Fruit fly (Drosophila melanogaster) whole organism, embryonic: ENCODE data around the gene H2.0.

Experiments
- ATbp ChIP-seq: fragments of 200-800 bp; sonication (Bioruptor generic); optimal IDR thresholded peaks from 2 replicates; lab custom pipeline; 2017; ENCODE audit warnings: missing biosample characterization, mild to moderate bottlenecking, missing genetic modification characterization, missing genetic modification reagents
- Atf6 ChIP-seq: fragments of 200-800 bp; sonication (Bioruptor generic); IDR thresholded peaks from 2 replicates; pipeline ENCODE4 v1.3.6; 2022; ENCODE audit warnings: missing biosample characterization, missing genetic modification characterization
- Bgb ChIP-seq: fragments of 200-800 bp; sonication (Bioruptor generic); IDR thresholded peaks from 2 replicates; pipeline ENCODE4 v1.3.6; 2022; ENCODE audit warnings: missing biosample characterization, missing genetic modification characterization; ENCODE audit not compliant: partially characterized antibody
- BtbVII ChIP-seq: fragments of 200-800 bp; sonication (Bioruptor generic); optimal IDR thresholded peaks from 3 replicates; lab custom pipeline; 2017; ENCODE audit warnings: missing biosample characterization, mild to moderate bottlenecking, missing genetic modification characterization
- CG10959 ChIP-seq: fragments of 200-800 bp; sonication (Bioruptor generic); IDR thresholded peaks from 2 replicates; pipeline ENCODE4 v1.3.6; 2022; ENCODE audit warnings: missing biosample characterization, missing genetic modification characterization
- CG10979 ChIP-seq: fragments of 200-800 bp; sonication (Bioruptor generic); optimal IDR thresholded peaks from 2 replicates; lab custom pipeline; 2018; ENCODE audit warnings: missing biosample characterization, mild to moderate bottlenecking, missing genetic modification characterization, moderate library complexity
- CG11456 ChIP-seq: fragments of 200-800 bp; sonication (Bioruptor generic); IDR thresholded peaks from 3 replicates; pipeline ENCODE4 v1.3.6; 2022; ENCODE audit warnings: missing biosample characterization, missing genetic modification characterization
- CG12104 ChIP-seq: fragments of 200-800 bp; sonication (Bioruptor generic); optimal IDR thresholded peaks from 3 replicates; lab custom pipeline; 2016; ENCODE audit warnings: missing biosample characterization, missing genetic modification characterization
- CG17385 ChIP-seq: fragments of 200-800 bp; sonication (Bioruptor generic); optimal IDR thresholded peaks from 3 replicates; lab custom pipeline; 2018; ENCODE audit warnings: missing biosample characterization, mild to moderate bottlenecking, missing genetic modification characterization
- CG31365 ChIP-seq: fragments of 200-800 bp; sonication (Bioruptor generic); optimal IDR thresholded peaks from 2 replicates; lab custom pipeline; 2018; ENCODE audit warnings: missing biosample characterization, mild to moderate bottlenecking, missing genetic modification characterization
- CG34376 ChIP-seq: fragments of 200-800 bp; sonication (Bioruptor generic); optimal IDR thresholded peaks from 2 replicates; lab custom pipeline; 2018; ENCODE audit warnings: missing biosample characterization, mild to moderate bottlenecking, missing genetic modification characterization
- CG3847 ChIP-seq: fragments of 200-800 bp; sonication (Bioruptor generic); IDR thresholded peaks from 2 replicates; pipeline ENCODE4 v1.3.6; 2022; ENCODE audit warnings: missing biosample characterization, missing genetic modification characterization
- CG4282 ChIP-seq: fragments of 200-800 bp; sonication (Bioruptor generic); optimal IDR thresholded peaks from 2 replicates; lab custom pipeline; 2016; ENCODE audit warnings: missing biosample characterization, missing genetic modification characterization
- CG4328 ChIP-seq: fragments of 200-800 bp; sonication (Bioruptor generic); optimal IDR thresholded peaks from 3 replicates; lab custom pipeline; 2017; ENCODE audit warnings: missing biosample characterization, missing genetic modification reagents, missing genetic modification characterization
- CG4424 ChIP-seq: fragments of 200-800 bp; sonication (Bioruptor generic); optimal IDR thresholded peaks from 3 replicates; lab custom pipeline; 2016; ENCODE audit warnings: missing biosample characterization, missing genetic modification characterization
- CG4820 ChIP-seq: fragments of 200-800 bp; sonication (Bioruptor generic); optimal IDR thresholded peaks from 3 replicates; lab custom pipeline; 2016; ENCODE audit warnings: missing biosample characterization, missing genetic modification characterization
- CG6791 ChIP-seq: fragments of 200-800 bp; sonication (Bioruptor generic); IDR thresholded peaks from 3 replicates; pipeline ENCODE4 v1.3.6; 2022; ENCODE audit warnings: missing biosample characterization, missing genetic modification characterization; ENCODE audit not compliant: partially characterized antibody
- CrebB ChIP-seq: fragments of 200-800 bp; sonication (Bioruptor generic); optimal IDR thresholded peaks from 3 replicates; lab custom pipeline; 2018; ENCODE audit warnings: missing biosample characterization, mild to moderate bottlenecking, missing genetic modification characterization
- Dad ChIP-seq: fragments of 200-800 bp; sonication (Bioruptor generic); optimal IDR thresholded peaks from 3 replicates; lab custom pipeline; 2016; ENCODE audit warnings: missing biosample characterization, missing genetic modification characterization
- Elba2 ChIP-seq: fragments of 200-800 bp; sonication (Bioruptor generic); optimal IDR thresholded peaks from 3 replicates; lab custom pipeline; 2016; ENCODE audit warnings: missing biosample characterization, missing genetic modification characterization
- Ets97D ChIP-seq: fragments of 200-800 bp; sonication (Bioruptor generic); optimal IDR thresholded peaks from 3 replicates; lab custom pipeline; 2016; ENCODE audit warnings: missing biosample characterization, missing genetic modification characterization
- Hand ChIP-seq: fragments of 200-800 bp; sonication (Bioruptor generic); optimal IDR thresholded peaks from 2 replicates; lab custom pipeline; 2017; ENCODE audit warnings: mild to moderate bottlenecking, missing biosample characterization, missing genetic modification reagents, missing genetic modification characterization
- Hr3 ChIP-seq: fragments of 200-800 bp; sonication (Bioruptor generic); optimal IDR thresholded peaks from 3 replicates; lab custom pipeline; 2016; ENCODE audit warnings: missing biosample characterization, missing genetic modification characterization
- Hr51 ChIP-seq, 2 experiments: fragments of 200-800 bp; sonication (Bioruptor generic); optimal IDR thresholded peaks; 2 replicates in 1 of 2; 3 replicates in 1 of 2; lab custom pipeline; 2016 to 2018; ENCODE audit warnings: missing biosample characterization in 2 of 2, missing genetic modification characterization in 2 of 2, mild to moderate bottlenecking in 1 of 2, moderate library complexity in 1 of 2
- Max ChIP-seq: fragments of 200-800 bp; sonication (Bioruptor generic); optimal IDR thresholded peaks from 2 replicates; lab custom pipeline; 2016; ENCODE audit warnings: missing biosample characterization, mild to moderate bottlenecking, missing genetic modification characterization
- Meics ChIP-seq: fragments of 200-800 bp; sonication (Bioruptor generic); optimal IDR thresholded peaks from 2 replicates; lab custom pipeline; 2017; ENCODE audit warnings: missing biosample characterization, mild to moderate bottlenecking, missing genetic modification characterization
- Mes4 ChIP-seq: fragments of 200-800 bp; sonication (Bioruptor generic); optimal IDR thresholded peaks from 2 replicates; lab custom pipeline; 2016; ENCODE audit warnings: missing biosample characterization, missing genetic modification characterization
- Myb ChIP-seq: fragments of 200-800 bp; sonication (Bioruptor generic); optimal IDR thresholded peaks from 2 replicates; lab custom pipeline; 2016; ENCODE audit warnings: missing biosample characterization, missing genetic modification characterization
- Nf-YC ChIP-seq: fragments of 200-800 bp; optimal IDR thresholded peaks from 3 replicates; lab custom pipeline; 2019; ENCODE audit warnings: missing biosample characterization, mild to moderate bottlenecking, missing genetic modification characterization, moderate library complexity
- amos ChIP-seq: fragments of 200-800 bp; sonication (Bioruptor generic); IDR thresholded peaks from 2 replicates; pipeline ENCODE4 v1.3.6; 2022; ENCODE audit warnings: missing biosample characterization, missing genetic modification characterization; ENCODE audit not compliant: partially characterized antibody
- bab2 ChIP-seq: fragments of 200-800 bp; sonication (Bioruptor generic); optimal IDR thresholded peaks from 2 replicates; lab custom pipeline; 2016; ENCODE audit warnings: missing biosample characterization, missing genetic modification characterization
- cato ChIP-seq: fragments of 200-800 bp; sonication (Bioruptor generic); optimal IDR thresholded peaks from 2 replicates; lab custom pipeline; 2016; ENCODE audit warnings: missing biosample characterization, missing genetic modification characterization, borderline replicate concordance
- chn ChIP-seq: fragments of 200-800 bp; sonication (Bioruptor generic); optimal IDR thresholded peaks from 2 replicates; lab custom pipeline; 2016; ENCODE audit warnings: missing biosample characterization, missing genetic modification characterization
- crol ChIP-seq: fragments of 200-800 bp; sonication (Bioruptor generic); IDR thresholded peaks from 2 replicates; pipeline ENCODE4 v1.3.6; 2022; ENCODE audit warnings: missing biosample characterization, missing genetic modification characterization
- crp ChIP-seq, 2 experiments: fragments of 200-800 bp; sonication (Bioruptor generic); optimal IDR thresholded peaks; 2 replicates in 1 of 2; 3 replicates in 1 of 2; lab custom pipeline; 2017; ENCODE audit warnings: missing biosample characterization in 2 of 2, missing genetic modification characterization in 2 of 2, mild to moderate bottlenecking in 1 of 2, moderate library complexity in 1 of 2
- dpn ChIP-seq, 2 experiments: fragments of 200-800 bp; sonication (Bioruptor generic); optimal IDR thresholded peaks; 3 replicates each; lab custom pipeline; 2016; ENCODE audit warnings: missing biosample characterization in 2 of 2, missing genetic modification characterization in 2 of 2
- gcm2 ChIP-seq: fragments of 200-800 bp; sonication (Bioruptor generic); optimal IDR thresholded peaks from 2 replicates; lab custom pipeline; 2016; ENCODE audit warnings: missing biosample characterization, missing genetic modification characterization
- gro ChIP-seq: fragments of 200-800 bp; sonication (Bioruptor generic); optimal IDR thresholded peaks from 2 replicates; lab custom pipeline; 2016; ENCODE audit warnings: missing biosample characterization, missing genetic modification characterization
- hbn ChIP-seq: fragments of 200-800 bp; sonication (Bioruptor generic); IDR thresholded peaks from 2 replicates; pipeline ENCODE4 v1.3.6; 2022; ENCODE audit warnings: missing biosample characterization, missing genetic modification characterization; ENCODE audit not compliant: partially characterized antibody
- ken ChIP-seq: fragments of 200-800 bp; sonication (Bioruptor generic); IDR thresholded peaks from 3 replicates; pipeline ENCODE4 v1.3.6; 2022; ENCODE audit warnings: missing biosample characterization, missing genetic modification characterization
- lab ChIP-seq: fragments of 200-800 bp; sonication (Bioruptor generic); optimal IDR thresholded peaks from 3 replicates; lab custom pipeline; 2017; ENCODE audit warnings: missing biosample characterization, missing genetic modification characterization, mild to moderate bottlenecking, moderate library complexity, missing genetic modification reagents
- pnt ChIP-seq: fragments of 200-800 bp; sonication (Bioruptor generic); optimal IDR thresholded peaks from 3 replicates; lab custom pipeline; 2016; ENCODE audit warnings: missing biosample characterization, missing genetic modification characterization
- ranshi ChIP-seq: fragments of 200-800 bp; sonication (Bioruptor generic); IDR thresholded peaks from 2 replicates; pipeline ENCODE4 v1.3.6; 2022; ENCODE audit warnings: missing biosample characterization, missing genetic modification characterization
- rib ChIP-seq: fragments of 200-800 bp; sonication (Bioruptor generic); IDR thresholded peaks from 2 replicates; pipeline ENCODE4 v1.3.6; 2022; ENCODE audit warnings: missing biosample characterization, missing genetic modification characterization
- shn ChIP-seq: fragments of 200-800 bp; sonication (Bioruptor generic); optimal IDR thresholded peaks from 3 replicates; lab custom pipeline; 2016; ENCODE audit warnings: missing biosample characterization, missing genetic modification characterization
- sisA ChIP-seq: fragments of 200-800 bp; sonication (Bioruptor generic); IDR thresholded peaks from 2 replicates; pipeline ENCODE4 v1.3.6; 2022; ENCODE audit warnings: missing biosample characterization, missing genetic modification characterization
- vfl ChIP-seq: fragments of 200-800 bp; sonication (Bioruptor generic); optimal IDR thresholded peaks from 2 replicates; lab custom pipeline; 2016; ENCODE audit warnings: missing biosample characterization, missing genetic modification characterization
- zf30C ChIP-seq: fragments of 200-800 bp; sonication (Bioruptor generic); optimal IDR thresholded peaks from 3 replicates; lab custom pipeline; 2018; ENCODE audit warnings: missing biosample characterization, mild to moderate bottlenecking, missing genetic modification characterization

H2.0 gene

DNA sequence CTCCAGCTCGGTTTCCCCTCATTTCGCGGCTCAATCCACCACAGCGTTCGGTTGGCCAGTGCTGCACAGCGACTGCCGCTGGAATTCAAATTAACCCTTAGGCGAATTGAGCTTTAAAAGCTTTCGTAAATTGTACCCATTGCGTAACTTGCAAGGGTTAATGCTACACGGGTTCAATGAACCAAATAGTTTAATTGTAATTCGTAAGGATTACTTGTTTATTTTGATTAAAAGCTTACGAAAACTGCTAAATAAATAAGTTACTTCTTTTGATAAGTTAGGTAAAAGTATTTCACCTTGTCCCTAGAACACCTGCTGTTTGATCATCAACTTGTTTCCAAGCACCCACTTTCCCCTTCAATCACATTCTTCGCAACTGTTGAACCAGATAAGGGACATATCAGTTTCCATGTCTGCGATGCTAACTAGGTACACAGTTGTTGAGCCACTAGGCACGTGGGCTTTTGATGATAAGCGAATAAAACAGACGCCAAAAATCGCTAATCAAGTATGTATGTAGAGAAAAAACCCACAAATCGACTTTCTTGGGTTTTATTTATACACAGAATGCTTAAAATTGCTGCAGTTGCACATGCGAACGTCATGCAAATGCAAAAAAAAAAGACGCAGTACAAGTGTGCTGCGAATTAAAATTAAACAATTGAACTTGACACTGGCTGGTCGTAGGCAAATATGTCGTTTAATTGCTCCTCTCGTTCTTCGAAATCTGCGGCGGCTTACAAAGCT lies 26.9 kb upstream of the H2.0 start, which contains the start of gene Pfas (continued):
- TF ChIP-seq CrebB (peak; percentile 66), crp (GFP tag; optimal IDR thresholded peaks at IDR 0.05; lab: Kevin White, UChicago) (peak in 1 of 2 experiments; percentile 19), BtbVII (GFP tag; lab: Kevin White, UChicago) (no peak), gcm2 (no peak), CG6791 (GFP tag; lab: Robert Waterston, UW) (no peak), Dad (GFP tag; lab: Kevin White, UChicago) (peak; percentile 48), ken (peak; percentile 43; the same call in 1 of the 3 replicates), Hand (GFP tag; lab: Kevin White, UChicago) (peak; percentile 23), rib (GFP tag; lab: Robert Waterston, UW) (peak; percentile 53), Mes4 (GFP tag; lab: Kevin White, UChicago) (no peak), gro (GFP tag; lab: Kevin White, UChicago) (peak; percentile 84), crol (GFP tag; lab: Robert Waterston, UW) (no peak), Myb (GFP tag; lab: Kevin White, UChicago) (peak; percentile 95), zf30C (no peak), shn (GFP tag; lab: Kevin White, UChicago) (peak; percentile 44), CG4424 (GFP tag; lab: Kevin White, UChicago) (peak; percentile 58), CG4282 (GFP tag; lab: Kevin White, UChicago) (peak; percentile 27), Meics (GFP tag; lab: Kevin White, UChicago) (peak; percentile 75), CG3847 (GFP tag; lab: Robert Waterston, UW) (peak; percentile 63), Hr51 (GFP tag; optimal IDR thresholded peaks at IDR 0.05; lab: Kevin White, UChicago) (peak in 1 of 2 experiments; percentile 11), cato (GFP tag; lab: Kevin White, UChicago) (no peak), Hr3 (GFP tag; lab: Kevin White, UChicago) (peak; percentile 13), Max (GFP tag; lab: Kevin White, UChicago) (peak; percentile 33), Atf6 (GFP tag; lab: Robert Waterston, UW) (peak; percentile 61), Elba2 (GFP tag; lab: Kevin White, UChicago) (no peak), CG10959 (peak; percentile 54), Bgb (GFP tag; lab: Robert Waterston, UW) (peak; percentile 33; the same call in 1 of the 2 replicates), Ets97D (GFP tag; lab: Kevin White, UChicago) (peak; percentile 33), CG17385 (GFP tag; lab: Kevin White, UChicago) (peak; percentile 26), sisA (GFP tag; lab: Robert Waterston, UW) (0 out of 2 replicates have a peak, but pooled peaks have one; percentile 11), chn (GFP tag; lab: Kevin White, UChicago) (peak; percentile 14), amos (GFP tag; lab: Robert Waterston, UW) (peak; percentile 39; the same call in 1 of the 2 replicates), lab (GFP tag; lab: Kevin White, UChicago) (peak; percentile 83), CG4328 (peak; percentile 27), bab2 (GFP tag; lab: Kevin White, UChicago) (peak; percentile 5), CG34376 (GFP tag; lab: Kevin White, UChicago) (peak; percentile 83), CG12104 (GFP tag; lab: Kevin White, UChicago) (peak; percentile 16), CG31365 (tag; lab: Kevin White, UChicago) (peak; percentile 55), dpn (GFP tag; optimal IDR thresholded peaks at IDR 0.05; lab: Kevin White, UChicago) (peak; percentile 58 to 70), CG4820 (peak; percentile 28), CG10979 (peak; percentile 22), hbn (GFP tag; lab: Robert Waterston, UW) (no peak), ranshi (GFP tag; lab: Robert Waterston, UW) (peak; percentile 64), CG11456 (GFP tag; lab: Robert Waterston, UW) (0 out of 3 replicates have a peak, but pooled peaks have one; percentile 34), vfl (GFP tag; lab: Kevin White, UChicago) (peak; percentile 64), Nf-YC (tag; lab: Kevin White, UChicago) (peak; percentile 76), ATbp (peak; percentile 20), pnt (GFP tag; lab: Kevin White, UChicago) (peak; percentile 3)
